Worm (Caenorhabditis elegans): ENCODE results near the gene Y70G10A.3.

DNA sequence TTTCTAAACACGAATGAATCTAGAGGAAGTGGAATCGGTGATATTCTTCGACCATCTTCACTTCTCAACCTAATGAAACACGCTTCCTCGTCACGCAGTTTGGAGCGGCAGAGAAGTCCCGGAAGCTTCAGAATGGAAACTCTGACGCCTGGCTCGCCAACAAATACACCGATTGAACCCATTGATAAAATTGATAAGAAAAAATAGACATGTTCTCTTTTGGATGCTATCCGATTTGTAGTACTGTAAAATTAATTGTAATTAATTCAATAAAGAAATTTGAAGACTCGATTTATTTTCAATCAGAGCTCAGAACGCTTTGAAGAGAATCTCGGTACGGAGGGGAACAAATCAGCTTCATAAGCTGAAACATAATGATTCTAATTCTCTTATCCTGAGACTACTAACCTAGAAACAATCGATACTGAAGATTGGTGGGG lies 24.3 kb upstream of the Y70G10A.3 start:
- peak; percentile 89 for TF ChIP-seq chd-7 (tag; optimal IDR thresholded peaks at IDR 0.05)
- TF ChIP-seq xnd-1 (tag; optimal IDR thresholded peaks at IDR 0.05): no peak
- TF ChIP-seq ZK185.1 (tag; optimal IDR thresholded peaks at IDR 0.05; ENCODE audit: poor library complexity, severe bottlenecking): peak; percentile 86
- TF ChIP-seq him-1 (tag; optimal IDR thresholded peaks at IDR 0.05): no peak
- TF ChIP-seq ztf-18 (tag; optimal IDR thresholded peaks at IDR 0.05): peak; percentile 16
- TF ChIP-seq tbp1 (GFP tag; optimal IDR thresholded peaks at IDR 0.05): peak; percentile 63
- TF ChIP-seq rec-8 (tag; optimal IDR thresholded peaks at IDR 0.05): no peak
- no peak for TF ChIP-seq F39B2.1 (GFP tag; IDR thresholded peaks at IDR 0.05)
- TF ChIP-seq F49E8.2 (tag; optimal IDR thresholded peaks at IDR 0.05; ENCODE audit: insufficient read depth): no peak
- TF ChIP-seq B0019.2 (GFP tag; conservative IDR thresholded peaks at IDR 0.05): no peak
- no peak for TF ChIP-seq F23B12.7 (tag; optimal IDR thresholded peaks at IDR 0.05; ENCODE audit: insufficient read depth)

Measured in whole organism, young adult.